Fruit fly (Drosophila melanogaster) whole organism, embryonic: ENCODE measurements around the gene Gfat2.

Source experiments
- Adf1 ChIP-seq: fragments of 200-800 bp; sonication (Bioruptor generic); IDR thresholded peaks from 2 replicates; pipeline ENCODE4 v1.3.6; 2022; ENCODE audit warnings: missing biosample characterization, missing genetic modification characterization
- BEAF-32 ChIP-seq: fragments of 200-800 bp; sonication (Bioruptor generic); optimal IDR thresholded peaks from 3 replicates; lab custom pipeline; 2017; ENCODE audit warnings: missing biosample characterization, missing genetic modification characterization, mild to moderate bottlenecking, moderate library complexity, missing genetic modification reagents
- CG11695 ChIP-seq: fragments of 200-800 bp; sonication (Bioruptor generic); IDR thresholded peaks from 3 replicates; pipeline ENCODE4 v1.3.6; 2022; ENCODE audit warnings: missing biosample characterization, missing genetic modification characterization
- CG12104 ChIP-seq: fragments of 200-800 bp; sonication (Bioruptor generic); optimal IDR thresholded peaks from 3 replicates; lab custom pipeline; 2016; ENCODE audit warnings: missing biosample characterization, missing genetic modification characterization
- CG13287 ChIP-seq: fragments of 200-800 bp; sonication (Bioruptor generic); IDR thresholded peaks from 2 replicates; pipeline ENCODE4 v1.3.6; 2022; ENCODE audit warnings: missing biosample characterization, missing genetic modification characterization; ENCODE audit not compliant: partially characterized antibody
- CG13296 ChIP-seq: fragments of 200-800 bp; sonication (Bioruptor generic); optimal IDR thresholded peaks from 3 replicates; lab custom pipeline; 2018; ENCODE audit warnings: missing biosample characterization, mild to moderate bottlenecking, missing genetic modification characterization
- CG15269 ChIP-seq: fragments of 200-800 bp; sonication (Bioruptor generic); optimal IDR thresholded peaks from 2 replicates; lab custom pipeline; 2018; ENCODE audit warnings: missing biosample characterization, mild to moderate bottlenecking, missing genetic modification characterization, moderate library complexity
- CG17186 ChIP-seq: fragments of 200-800 bp; sonication (Bioruptor generic); optimal IDR thresholded peaks from 3 replicates; lab custom pipeline; 2017; ENCODE audit warnings: missing biosample characterization, missing genetic modification reagents, missing genetic modification characterization
- CG17328 ChIP-seq: fragments of 200-800 bp; sonication (Bioruptor generic); IDR thresholded peaks from 2 replicates; pipeline ENCODE4 v1.3.6; 2022; ENCODE audit warnings: missing biosample characterization, missing genetic modification characterization
- CG31224 ChIP-seq: fragments of 200-800 bp; sonication (Bioruptor generic); IDR thresholded peaks from 2 replicates; pipeline ENCODE4 v1.3.6; 2022; ENCODE audit warnings: missing biosample characterization, missing genetic modification characterization
- CG32532 ChIP-seq: fragments of 200-800 bp; sonication (Bioruptor generic); IDR thresholded peaks from 2 replicates; pipeline ENCODE4 v1.3.6; 2022; ENCODE audit warnings: missing biosample characterization, missing genetic modification characterization
- CG32767 ChIP-seq: fragments of 200-800 bp; sonication (Bioruptor generic); IDR thresholded peaks from 2 replicates; pipeline ENCODE4 v1.3.6; 2022; ENCODE audit warnings: missing biosample characterization, missing genetic modification characterization
- CG4617 ChIP-seq: fragments of 200-800 bp; sonication (Bioruptor generic); optimal IDR thresholded peaks from 3 replicates; lab custom pipeline; 2016; ENCODE audit warnings: missing biosample characterization, missing genetic modification characterization, borderline replicate concordance
- CG4730 ChIP-seq: fragments of 200-800 bp; sonication (Bioruptor generic); IDR thresholded peaks from 2 replicates; pipeline ENCODE4 v1.3.6; 2022; ENCODE audit warnings: missing biosample characterization, missing genetic modification characterization
- CG6765 ChIP-seq: fragments of 200-800 bp; sonication (Bioruptor generic); optimal IDR thresholded peaks from 3 replicates; lab custom pipeline; 2017; ENCODE audit warnings: missing biosample characterization, mild to moderate bottlenecking, missing genetic modification characterization
- CG9437 ChIP-seq: fragments of 200-800 bp; sonication (Bioruptor generic); optimal IDR thresholded peaks from 2 replicates; lab custom pipeline; 2018; ENCODE audit warnings: missing biosample characterization, mild to moderate bottlenecking, missing genetic modification characterization
- CG9727 ChIP-seq: fragments of 200-800 bp; sonication (Bioruptor generic); optimal IDR thresholded peaks from 3 replicates; lab custom pipeline; 2017; ENCODE audit warnings: missing biosample characterization, mild to moderate bottlenecking, missing genetic modification characterization
- D19A ChIP-seq: fragments of 200-800 bp; optimal IDR thresholded peaks from 3 replicates; lab custom pipeline; 2019; ENCODE audit warnings: missing biosample characterization, mild to moderate bottlenecking, missing genetic modification characterization, moderate library complexity
- Deaf1 ChIP-seq: fragments of 200-800 bp; optimal IDR thresholded peaks from 3 replicates; lab custom pipeline; 2019; ENCODE audit warnings: missing biosample characterization, mild to moderate bottlenecking, missing genetic modification characterization, moderate library complexity
- Dll ChIP-seq: fragments of 200-800 bp; sonication (Bioruptor generic); IDR thresholded peaks from 4 replicates; pipeline ENCODE4 v1.3.6; 2022; ENCODE audit warnings: missing biosample characterization, missing genetic modification characterization; ENCODE audit not compliant: partially characterized antibody
- Ets65A ChIP-seq: fragments of 200-800 bp; sonication (Bioruptor generic); peaks from one replicate; lab custom pipeline; 2016; ENCODE audit warnings: missing biosample characterization, missing genetic modification characterization
- Fer1 ChIP-seq: fragments of 200-800 bp; sonication (Bioruptor generic); optimal IDR thresholded peaks from 2 replicates; lab custom pipeline; 2017; ENCODE audit warnings: missing biosample characterization, mild to moderate bottlenecking, missing genetic modification characterization
- HLH4C ChIP-seq: fragments of 200-800 bp; sonication (Bioruptor generic); IDR thresholded peaks from 3 replicates; pipeline ENCODE4 v1.3.6; 2022; ENCODE audit warnings: missing biosample characterization, missing genetic modification characterization; ENCODE audit not compliant: partially characterized antibody
- Max ChIP-seq: fragments of 200-800 bp; sonication (Bioruptor generic); optimal IDR thresholded peaks from 2 replicates; lab custom pipeline; 2016; ENCODE audit warnings: missing biosample characterization, mild to moderate bottlenecking, missing genetic modification characterization
- Oaz ChIP-seq: fragments of 200-800 bp; sonication (Bioruptor generic); IDR thresholded peaks from 2 replicates; pipeline ENCODE4 v1.3.6; 2022; ENCODE audit warnings: missing biosample characterization, missing genetic modification characterization
- Scr ChIP-seq: fragments of 200-800 bp; sonication (Bioruptor generic); IDR thresholded peaks from 2 replicates; pipeline ENCODE4 v1.3.6; 2022; ENCODE audit warnings: missing biosample characterization, missing genetic modification characterization; ENCODE audit not compliant: partially characterized antibody
- Side ChIP-seq: fragments of 200-800 bp; sonication (Bioruptor generic); optimal IDR thresholded peaks from 2 replicates; lab custom pipeline; 2016; ENCODE audit warnings: missing biosample characterization, missing genetic modification characterization
- abd-A ChIP-seq: fragments of 200-800 bp; sonication (Bioruptor generic); optimal IDR thresholded peaks from 3 replicates; lab custom pipeline; 2019; ENCODE audit warnings: missing biosample characterization, mild to moderate bottlenecking, missing genetic modification characterization, moderate library complexity
- ash1 ChIP-seq: fragments of 200-800 bp; sonication (Bioruptor generic); optimal IDR thresholded peaks from 2 replicates; lab custom pipeline; 2018; ENCODE audit warnings: missing biosample characterization, mild to moderate bottlenecking, missing genetic modification characterization
- crp ChIP-seq, 2 experiments: fragments of 200-800 bp; sonication (Bioruptor generic); optimal IDR thresholded peaks; 2 replicates in 1 of 2; 3 replicates in 1 of 2; lab custom pipeline; 2017; ENCODE audit warnings: missing biosample characterization in 2 of 2, missing genetic modification characterization in 2 of 2, mild to moderate bottlenecking in 1 of 2, moderate library complexity in 1 of 2
- cwo ChIP-seq: fragments of 200-800 bp; sonication (Bioruptor generic); optimal IDR thresholded peaks from 3 replicates; lab custom pipeline; 2017; ENCODE audit warnings: missing biosample characterization, missing genetic modification characterization, mild to moderate bottlenecking, moderate library complexity, missing genetic modification reagents
- dan ChIP-seq: fragments of 200-800 bp; sonication (Bioruptor generic); IDR thresholded peaks from 2 replicates; pipeline ENCODE4 v1.3.6; 2022; ENCODE audit warnings: missing biosample characterization, missing genetic modification characterization
- dm ChIP-seq: fragments of 200-800 bp; sonication (Bioruptor generic); optimal IDR thresholded peaks from 3 replicates; lab custom pipeline; 2016; ENCODE audit warnings: missing biosample characterization, missing genetic modification characterization
- ftz-f1 ChIP-seq: fragments of 200-800 bp; sonication (Bioruptor generic); optimal IDR thresholded peaks from 2 replicates; lab custom pipeline; 2016; ENCODE audit warnings: missing biosample characterization, missing genetic modification characterization
- gfzf ChIP-seq: fragments of 200-800 bp; sonication (Bioruptor generic); optimal IDR thresholded peaks from 2 replicates; lab custom pipeline; 2016; ENCODE audit warnings: missing biosample characterization, mild to moderate bottlenecking, missing genetic modification characterization, moderate library complexity
- hkb ChIP-seq, 2 experiments: fragments of 200-800 bp in 1 of 2; fragments of >200 bp in 1 of 2; sonication (Bioruptor generic) in 1 of 2; IDR thresholded peaks in 1 of 2; optimal IDR thresholded peaks in 1 of 2; 2 replicates each; pipeline versions ENCODE4 v1.3.6 to Lab custom; 2017 to 2022; ENCODE audit warnings: missing biosample characterization in 1 of 2, missing genetic modification characterization in 1 of 2
- lbe ChIP-seq: fragments of 200-800 bp; sonication (Bioruptor generic); optimal IDR thresholded peaks from 2 replicates; lab custom pipeline; 2016; ENCODE audit warnings: missing biosample characterization, mild to moderate bottlenecking, missing genetic modification characterization
- org-1 ChIP-seq: fragments of 200-800 bp; sonication (Bioruptor generic); optimal IDR thresholded peaks from 2 replicates; lab custom pipeline; 2017; ENCODE audit warnings: missing biosample characterization, missing genetic modification characterization
- pfk ChIP-seq: fragments of 200-800 bp; sonication (Bioruptor generic); optimal IDR thresholded peaks from 2 replicates; lab custom pipeline; 2018; ENCODE audit warnings: missing biosample characterization, mild to moderate bottlenecking, missing genetic modification characterization, moderate library complexity
- pita ChIP-seq: fragments of 200-800 bp; sonication (Bioruptor generic); optimal IDR thresholded peaks from 2 replicates; lab custom pipeline; 2017; ENCODE audit warnings: missing biosample characterization, mild to moderate bottlenecking, missing genetic modification characterization
- scrt ChIP-seq: fragments of 200-800 bp; sonication (Bioruptor generic); optimal IDR thresholded peaks from 2 replicates; lab custom pipeline; 2018; ENCODE audit warnings: missing biosample characterization, mild to moderate bottlenecking, missing genetic modification characterization, moderate library complexity
- stwl ChIP-seq: fragments of 200-800 bp; sonication (Bioruptor generic); optimal IDR thresholded peaks from 3 replicates; lab custom pipeline; 2018; ENCODE audit warnings: missing biosample characterization, mild to moderate bottlenecking, missing genetic modification characterization, moderate library complexity
- sug ChIP-seq: fragments of 200-800 bp; optimal IDR thresholded peaks from 2 replicates; lab custom pipeline; 2019; ENCODE audit warnings: missing biosample characterization, mild to moderate bottlenecking, missing genetic modification characterization, moderate library complexity
- tna ChIP-seq: fragments of 200-800 bp; sonication (Bioruptor generic); IDR thresholded peaks from 2 replicates; pipeline ENCODE4 v1.3.6; 2022; ENCODE audit warnings: missing biosample characterization, missing genetic modification characterization; ENCODE audit not compliant: partially characterized antibody
- twi ChIP-seq: fragments of 200-800 bp; optimal IDR thresholded peaks from 2 replicates; lab custom pipeline; 2019; ENCODE audit warnings: missing biosample characterization, mild to moderate bottlenecking, missing genetic modification characterization, moderate library complexity
- unc-4 ChIP-seq: fragments of 200-800 bp; sonication (Bioruptor generic); IDR thresholded peaks from 2 replicates; pipeline ENCODE4 v1.3.6; 2022; ENCODE audit warnings: missing biosample characterization, missing genetic modification characterization; ENCODE audit not compliant: partially characterized antibody
- yki ChIP-seq: fragments of >200 bp; optimal IDR thresholded peaks from 3 replicates; lab custom pipeline; 2018

Gfat2 gene

dm6 chr3R:28331126-28331490 lies 8.5 kb downstream of the Gfat2 start:
- no peak for TF ChIP-seq org-1 (GFP tag; lab: Kevin White, UChicago)
- 0 out of 2 replicates have a peak, but pooled peaks have one; percentile 6 for TF ChIP-seq unc-4 (GFP tag; lab: Robert Waterston, UW)
- TF ChIP-seq twi: peak; percentile 12
- 0 out of 4 replicates have a peak, but pooled peaks have one; percentile 7 for TF ChIP-seq Dll
- no peak for TF ChIP-seq Oaz (GFP tag; lab: Robert Waterston, UW)
- no peak for TF ChIP-seq Deaf1 (tag; lab: Kevin White, UChicago)
- TF ChIP-seq CG15269: peak; percentile 50
- TF ChIP-seq Adf1: peak; percentile 86
- TF ChIP-seq Max (GFP tag; lab: Kevin White, UChicago): peak; percentile 8
- TF ChIP-seq CG9727 (GFP tag; lab: Kevin White, UChicago): peak; percentile 4
- TF ChIP-seq dm: no peak
- peak; percentile 60 for TF ChIP-seq cwo (GFP tag; lab: Kevin White, UChicago)
- peak; percentile 34 for TF ChIP-seq CG13296
- TF ChIP-seq CG13287 (GFP tag; lab: Robert Waterston, UW): 0 out of 2 replicates have a peak, but pooled peaks have one; percentile 2
- TF ChIP-seq gfzf (GFP tag; lab: Kevin White, UChicago): no peak
- TF ChIP-seq crp (GFP tag; optimal IDR thresholded peaks at IDR 0.05; lab: Kevin White, UChicago): peak in 1 of 2 experiments; percentile 13

DNA sequence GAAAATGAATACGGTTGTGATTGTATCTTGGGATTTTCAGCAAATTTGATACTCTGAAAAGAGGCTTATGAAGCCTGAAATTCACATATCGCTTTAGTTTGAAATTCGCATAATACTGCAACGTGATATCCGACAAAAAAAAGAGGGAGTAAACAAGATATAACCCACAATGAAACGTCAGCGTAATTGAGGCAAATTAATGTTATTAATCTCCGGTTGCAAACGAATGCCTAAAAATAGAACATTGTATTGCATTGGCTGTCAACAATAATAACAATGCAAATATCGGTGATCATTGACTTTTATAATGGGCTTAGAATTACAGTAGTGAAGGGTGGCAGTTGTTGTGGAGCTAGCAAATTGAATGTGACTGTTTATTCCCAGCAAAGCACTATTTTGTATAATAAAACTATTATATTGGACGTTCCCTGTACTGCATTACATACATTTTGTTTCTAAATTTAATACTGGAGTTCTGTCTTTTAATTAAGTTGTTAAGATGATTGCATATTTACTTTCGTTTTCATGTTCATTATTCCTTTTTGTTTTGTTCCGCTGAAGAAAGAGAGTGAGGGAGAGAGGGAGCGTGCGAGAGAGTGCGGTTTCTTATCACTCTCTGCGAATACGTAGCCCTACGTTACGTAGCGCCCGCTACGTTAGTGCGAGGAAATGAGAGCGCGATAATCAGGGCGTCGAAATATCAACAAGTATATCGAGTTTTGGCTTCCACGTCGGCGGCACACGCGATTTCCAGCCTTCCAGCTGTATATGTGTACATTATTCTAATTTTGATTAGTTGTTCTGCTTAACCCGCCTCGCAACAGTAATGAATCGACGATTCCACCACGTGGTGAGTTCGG lies 9.1 kb downstream of the Gfat2 start:
- TF ChIP-seq HLH4C (GFP tag; lab: Robert Waterston, UW): no peak
- TF ChIP-seq dan (GFP tag; lab: Robert Waterston, UW): no peak
- peak; percentile 44 for TF ChIP-seq Scr
- TF ChIP-seq CG32532: peak; percentile 38; the same call in 1 of the 2 replicates
- peak; percentile 7 for TF ChIP-seq Side (GFP tag; lab: Kevin White, UChicago)
- peak; percentile 50; the same call in 1 of the 2 replicates for TF ChIP-seq tna
- TF ChIP-seq CG13287 (GFP tag; lab: Robert Waterston, UW): peak; percentile 63
- TF ChIP-seq ftz-f1 (GFP tag; lab: Kevin White, UChicago): no peak
- no peak for TF ChIP-seq CG31224
- peak; percentile 74 for TF ChIP-seq abd-A (tag; lab: Kevin White, UChicago)
- peak; percentile 10 for TF ChIP-seq BEAF-32 (GFP tag; lab: Kevin White, UChicago)
- TF ChIP-seq CG17328 (GFP tag; lab: Robert Waterston, UW): no peak
- no peak for TF ChIP-seq CG4617 (GFP tag; lab: Kevin White, UChicago)
- peak; percentile 93 for TF ChIP-seq scrt (GFP tag; lab: Kevin White, UChicago)
- TF ChIP-seq sug (tag; lab: Kevin White, UChicago): peak; percentile 21
- no peak for TF ChIP-seq CG32767 (GFP tag; lab: Robert Waterston, UW)
- peak; percentile 43 for TF ChIP-seq yki
- TF ChIP-seq CG11695 (GFP tag; lab: Robert Waterston, UW): no peak
- TF ChIP-seq hkb (optimal IDR thresholded peaks at IDR 0.05; lab: Kevin White, UChicago): no peak
- 0 out of 2 replicates have a peak, but pooled peaks have one; percentile 17 for TF ChIP-seq hkb (GFP tag; IDR thresholded peaks at IDR 0.05; lab: Robert Waterston, UW)
- TF ChIP-seq ash1 (GFP tag; lab: Kevin White, UChicago): peak; percentile 34
- TF ChIP-seq Ets65A: peak; percentile 30
- TF ChIP-seq Fer1: peak; percentile 19
- TF ChIP-seq CG6765 (GFP tag; lab: Kevin White, UChicago): no peak
- TF ChIP-seq CG9437 (GFP tag; lab: Kevin White, UChicago): peak; percentile 99
- peak; percentile 25 for TF ChIP-seq stwl (tag; lab: Kevin White, UChicago)
- TF ChIP-seq pita (GFP tag; lab: Kevin White, UChicago): no peak
- no peak for TF ChIP-seq CG4730 (GFP tag; lab: Robert Waterston, UW)
- TF ChIP-seq CG12104 (GFP tag; lab: Kevin White, UChicago): no peak
- no peak for TF ChIP-seq D19A (tag; lab: Kevin White, UChicago)
- peak; percentile 48 for TF ChIP-seq pfk (GFP tag; lab: Kevin White, UChicago)
- no peak for TF ChIP-seq CG17186
- TF ChIP-seq lbe (GFP tag; lab: Kevin White, UChicago): no peak
